Fruit fly (Drosophila melanogaster): Measurements from ENCODE around the gene scf.
A peak's percentile ranks its signal among the peaks of the same experiment; 100 is the strongest.

scf gene

DNA sequence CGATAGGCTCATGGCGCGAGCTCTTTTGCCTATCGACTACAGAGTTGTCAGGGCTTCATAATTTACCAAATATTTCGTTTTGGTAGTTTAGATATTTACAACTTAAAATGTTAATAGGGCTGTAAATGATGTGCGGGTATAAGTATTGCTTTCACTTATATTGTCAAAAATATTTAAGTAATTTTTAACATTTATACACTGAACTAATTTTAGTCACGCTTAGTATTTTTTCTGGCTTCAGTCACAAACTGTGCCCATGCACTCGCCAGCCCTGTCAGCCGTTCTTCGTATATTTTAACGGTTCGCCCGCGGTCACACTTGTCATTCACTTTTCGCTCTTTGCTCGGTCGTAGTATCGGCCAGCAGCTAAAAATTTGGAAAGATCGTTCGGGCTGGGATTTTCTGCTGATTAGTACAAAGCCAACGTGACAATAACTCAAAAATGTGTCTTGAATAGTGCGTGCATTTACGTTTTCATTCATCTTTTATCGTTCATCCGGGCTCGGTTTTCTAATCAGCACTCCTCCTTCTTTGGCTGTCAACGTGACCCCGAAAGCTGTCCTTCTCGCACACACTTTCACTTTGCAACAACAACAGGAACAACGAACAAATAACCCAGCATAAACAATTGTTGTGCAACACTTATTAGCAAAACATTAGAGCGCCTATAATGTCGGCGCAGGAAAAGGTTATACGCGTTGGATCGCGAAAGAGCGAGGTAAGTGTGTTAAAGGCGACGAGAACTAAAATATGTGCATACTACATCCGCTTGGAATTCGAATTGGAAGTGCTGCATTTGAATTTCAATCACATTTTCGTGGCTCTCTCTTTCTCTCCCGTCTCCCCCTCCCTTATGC lies 36.3 kb downstream of the scf start, which contains the start of the genes Hmbs and CG2211 (continued):
- TF ChIP-seq CG7786 (GFP tag; optimal IDR thresholded peaks at IDR 0.05) (peak; percentile 89), CG11723 (GFP tag; optimal IDR thresholded peaks at IDR 0.05) (peak; percentile 68), Nf-YB (GFP tag; optimal IDR thresholded peaks at IDR 0.05) (peak; percentile 60), B-H1 (GFP tag; IDR thresholded peaks at IDR 0.05) (peak; percentile 80), br (optimal IDR thresholded peaks at IDR 0.05) (no peak), CG16863 (GFP tag; optimal IDR thresholded peaks at IDR 0.05) (peak; percentile 88), caup (GFP tag; optimal IDR thresholded peaks at IDR 0.05; ENCODE audit: severe bottlenecking) (peak; percentile 86), CG30403 (GFP tag; optimal IDR thresholded peaks at IDR 0.05) (peak; percentile 89), pros (GFP tag; optimal IDR thresholded peaks at IDR 0.05) (peak; percentile 34), MBD-R2 (GFP tag; IDR thresholded peaks at IDR 0.05) (peak; percentile 82), CG17912 (GFP tag; optimal IDR thresholded peaks at IDR 0.05) (no peak), CG17612 (GFP tag; IDR thresholded peaks at IDR 0.05) (peak; percentile 59; the same call in 1 of the 2 replicates), CG17802 (tag; optimal IDR thresholded peaks at IDR 0.05) (peak; percentile 70), org-1 (GFP tag; optimal IDR thresholded peaks at IDR 0.05) (no peak), lab (GFP tag; optimal IDR thresholded peaks at IDR 0.05) (peak; percentile 94), tap (tag; optimal IDR thresholded peaks at IDR 0.05) (peak; percentile 28), Doc2 (GFP tag; IDR thresholded peaks at IDR 0.05) (no peak), lilli (GFP tag; optimal IDR thresholded peaks at IDR 0.05) (peak; percentile 95), luna (GFP tag; optimal IDR thresholded peaks at IDR 0.05) (peak; percentile 12), Usf (GFP tag; optimal IDR thresholded peaks at IDR 0.05) (peak; percentile 72), CG6654 (GFP tag; optimal IDR thresholded peaks at IDR 0.05) (peak; percentile 26), CG3995 (GFP tag; optimal IDR thresholded peaks at IDR 0.05) (peak; percentile 97), onecut (GFP tag; IDR thresholded peaks at IDR 0.05) (peak; percentile 72), HLH54F (GFP tag; optimal IDR thresholded peaks at IDR 0.05) (peak; percentile 93), CG3847 (GFP tag; IDR thresholded peaks at IDR 0.05) (peak; percentile 92), CG12071 (GFP tag; optimal IDR thresholded peaks at IDR 0.05) (peak; percentile 52), Gsc (GFP tag; IDR thresholded peaks at IDR 0.05) (no peak), abd-A (tag; optimal IDR thresholded peaks at IDR 0.05) (no peak), Hmx (GFP tag; optimal IDR thresholded peaks at IDR 0.05) (peak; percentile 72), CG11695 (GFP tag; IDR thresholded peaks at IDR 0.05) (peak; percentile 76), Hand (GFP tag; optimal IDR thresholded peaks at IDR 0.05) (peak; percentile 23), fu2 (GFP tag; optimal IDR thresholded peaks at IDR 0.05) (peak; percentile 84), Abd-B (GFP tag; optimal IDR thresholded peaks at IDR 0.05) (peak; percentile 82), bigmax (GFP tag; optimal IDR thresholded peaks at IDR 0.05) (no peak), PHDP (tag; optimal IDR thresholded peaks at IDR 0.05) (peak; percentile 86), CG6272 (GFP tag; IDR thresholded peaks at IDR 0.05) (peak; percentile 84), CG13424 (tag; optimal IDR thresholded peaks at IDR 0.05) (peak; percentile 92), Mad (GFP tag; optimal IDR thresholded peaks at IDR 0.05) (peak; percentile 92), CG8089 (GFP tag; optimal IDR thresholded peaks at IDR 0.05) (peak; percentile 74), Tbp (GFP tag; optimal IDR thresholded peaks at IDR 0.05) (no peak), Rfx (GFP tag; IDR thresholded peaks at IDR 0.05) (peak; percentile 92), CG15601 (tag; optimal IDR thresholded peaks at IDR 0.05) (peak; percentile 85), dmrt99B (tag; optimal IDR thresholded peaks at IDR 0.05) (no peak), TFAM (GFP tag; optimal IDR thresholded peaks at IDR 0.05) (peak; percentile 45), pita (GFP tag; optimal IDR thresholded peaks at IDR 0.05) (no peak), CG10959 (GFP tag; IDR thresholded peaks at IDR 0.05) (peak; percentile 67), ewg (GFP tag; optimal IDR thresholded peaks at IDR 0.05) (peak; percentile 72), CG9215 (GFP tag; IDR thresholded peaks at IDR 0.05) (peak; percentile 79), CG11398 (GFP tag; optimal IDR thresholded peaks at IDR 0.05) (peak; percentile 57), NC2α (GFP tag; optimal IDR thresholded peaks at IDR 0.05) (peak; percentile 82)
